Worm (Caenorhabditis elegans) whole organism, L2 larva: ENCODE data around the gene F27C8.2.

Source experiments
- ama-1 ChIP-seq: fragments of 150-350 bp; optimal IDR thresholded peaks from 2 replicates; lab custom pipeline; 2018; ENCODE audit warnings: inconsistent platforms
- dmd-4 ChIP-seq: sonication (generic microtip); optimal IDR thresholded peaks from 2 replicates; lab custom pipeline; 2017; ENCODE audit warnings: missing biosample characterization, missing genetic modification characterization
- egl-27 ChIP-seq: sonication (generic microtip); optimal IDR thresholded peaks from 3 replicates; lab custom pipeline; 2017; ENCODE audit warnings: missing biosample characterization, missing genetic modification reagents, missing genetic modification characterization
- lsy-2 ChIP-seq, 2 experiments: fragments of 150-350 bp in 1 of 2; sonication (generic microtip) in 1 of 2; optimal IDR thresholded peaks; 2 replicates each; lab custom pipeline; 2014 to 2017; ENCODE audit warnings: missing biosample characterization in 2 of 2, missing genetic modification characterization in 2 of 2
- nhr-11 ChIP-seq: fragments of 150-350 bp; optimal IDR thresholded peaks from 2 replicates; lab custom pipeline; 2014; ENCODE audit warnings: missing biosample characterization, missing genetic modification characterization
- nhr-12 ChIP-seq: fragments of 150-350 bp; optimal IDR thresholded peaks from 2 replicates; lab custom pipeline; 2014; ENCODE audit warnings: missing biosample characterization, missing genetic modification characterization
- nhr-25 ChIP-seq: fragments of 150-350 bp; sonication (generic microtip); optimal IDR thresholded peaks from 3 replicates; lab custom pipeline; 2014; ENCODE audit warnings: missing biosample characterization, missing genetic modification characterization
- peb-1 ChIP-seq: fragments of 150-350 bp; optimal IDR thresholded peaks from 2 replicates; lab custom pipeline; 2014; ENCODE audit warnings: missing biosample characterization, missing genetic modification characterization
- sma-3 ChIP-seq: sonication (generic microtip); optimal IDR thresholded peaks from 2 replicates; lab custom pipeline; 2016; ENCODE audit warnings: missing genetic modification reagents, missing genetic modification characterization, missing compliant biosample characterization
- unc-39 ChIP-seq: fragments of 150-350 bp; optimal IDR thresholded peaks from 2 replicates; lab custom pipeline; 2014; ENCODE audit warnings: missing biosample characterization, missing genetic modification characterization
- unc-55 ChIP-seq: fragments of 150-350 bp; sonication (generic microtip); optimal IDR thresholded peaks from 3 replicates; lab custom pipeline; 2014; ENCODE audit warnings: missing biosample characterization, missing genetic modification reagents, missing genetic modification characterization
- unc-62 ChIP-seq: fragments of 150-350 bp; optimal IDR thresholded peaks from 2 replicates; lab custom pipeline; 2014; ENCODE audit warnings: missing biosample characterization, missing genetic modification reagents, missing genetic modification characterization
- ztf-11 ChIP-seq: sonication (generic microtip); optimal IDR thresholded peaks from 2 replicates; lab custom pipeline; 2017; ENCODE audit warnings: missing biosample characterization, missing genetic modification characterization
- ztf-4 ChIP-seq: fragments of 150-350 bp; optimal IDR thresholded peaks from 2 replicates; lab custom pipeline; 2014; ENCODE audit warnings: missing biosample characterization, missing genetic modification characterization

DNA sequence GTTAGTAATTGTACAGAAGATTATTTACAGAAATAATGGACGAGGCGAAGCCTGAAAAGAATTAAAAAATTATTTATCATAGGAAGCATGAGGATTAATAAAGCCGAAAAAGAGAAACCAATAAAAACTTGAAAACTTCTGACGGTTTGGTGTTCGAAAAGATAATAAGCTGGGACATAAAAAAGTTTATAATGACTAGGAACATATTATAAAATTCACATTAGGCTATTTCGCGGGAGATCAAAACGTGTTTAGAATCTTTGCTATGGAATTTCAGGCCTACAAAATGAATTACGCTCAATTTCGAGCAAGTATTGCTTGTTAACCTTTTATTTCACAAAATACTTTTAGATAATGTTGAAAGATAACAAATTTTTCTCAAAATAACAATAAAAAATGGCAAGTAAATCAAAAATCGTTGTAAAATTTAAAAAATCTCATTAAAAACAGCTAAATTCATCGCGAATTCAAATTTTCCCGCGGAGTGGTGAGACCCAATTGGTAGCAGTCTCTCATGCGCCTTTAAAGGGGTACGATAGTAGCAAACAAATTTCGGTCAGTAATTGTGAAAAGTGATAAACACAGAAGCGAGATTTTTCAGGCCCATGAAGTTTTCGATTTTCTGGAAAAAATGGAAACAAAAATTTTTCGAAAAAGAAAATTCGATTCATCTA is 7.2 kb upstream of the F27C8.2 start, which contains the start of gene trcs-1:
- TF ChIP-seq unc-55 (GFP tag; lab: Kevin White, UChicago) (no peak), unc-62 (GFP tag; lab: Kevin White, UChicago) (no peak), nhr-11 (no peak), nhr-25 (tag; lab: Kevin White, UChicago) (no peak), ztf-11 (tag; lab: Kevin White, UChicago) (no peak), egl-27 (tag; lab: Kevin White, UChicago) (no peak), dmd-4 (no peak), unc-39 (no peak), ztf-4 (no peak), peb-1 (tag; lab: Kevin White, UChicago) (no peak), sma-3 (GFP tag; lab: Kevin White, UChicago) (no peak), ama-1 (lab: Kevin White, UChicago) (no peak), nhr-12 (no peak), lsy-2 (tag; optimal IDR thresholded peaks at IDR 0.05; lab: Kevin White, UChicago) (no peak)
